Worm (Caenorhabditis elegans) whole organism, late embryonic: ENCODE results near the gene sodh-2.

ENCODE experiments used
- C08G9.2 ChIP-seq: sonication (generic microtip); optimal IDR thresholded peaks from 2 replicates; lab custom pipeline; 2016; ENCODE audit warnings: mild to moderate bottlenecking, missing genetic modification characterization, moderate library complexity, missing compliant biosample characterization
- K02D7.2 ChIP-seq: sonication (generic microtip); optimal IDR thresholded peaks from 2 replicates; lab custom pipeline; 2017; ENCODE audit warnings: mild to moderate bottlenecking, missing genetic modification characterization, missing compliant biosample characterization
- ama-1 ChIP-seq: fragments of 150-350 bp; optimal IDR thresholded peaks from 2 replicates; lab custom pipeline; 2014
- ceh-19 ChIP-seq: fragments of 200-800 bp; sonication (Bioruptor generic); optimal IDR thresholded peaks from 2 replicates; lab custom pipeline; 2018; ENCODE audit warnings: mild to moderate bottlenecking, missing genetic modification characterization, missing compliant biosample characterization
- ceh-22 ChIP-seq: sonication (generic microtip); optimal IDR thresholded peaks from 2 replicates; lab custom pipeline; 2017; ENCODE audit warnings: missing biosample characterization, missing genetic modification characterization
- ceh-24 ChIP-seq: sonication (generic microtip); optimal IDR thresholded peaks from 2 replicates; lab custom pipeline; 2016; ENCODE audit warnings: mild to moderate bottlenecking, missing genetic modification characterization, missing compliant biosample characterization
- ceh-34 ChIP-seq: sonication (generic microtip); optimal IDR thresholded peaks from 2 replicates; lab custom pipeline; 2016; ENCODE audit warnings: mild to moderate bottlenecking, missing genetic modification characterization, missing compliant biosample characterization
- ceh-48 ChIP-seq: sonication (generic microtip); optimal IDR thresholded peaks from 2 replicates; lab custom pipeline; 2016; ENCODE audit warnings: missing genetic modification characterization, inconsistent platforms, missing compliant biosample characterization
- ceh-6 ChIP-seq: fragments of 200-800 bp; sonication (Bioruptor generic); optimal IDR thresholded peaks from 2 replicates; lab custom pipeline; 2018; ENCODE audit warnings: mild to moderate bottlenecking, missing genetic modification characterization, missing compliant biosample characterization
- ceh-9 ChIP-seq: sonication (generic microtip); optimal IDR thresholded peaks from 2 replicates; lab custom pipeline; 2016; ENCODE audit warnings: mild to moderate bottlenecking, missing genetic modification characterization, inconsistent platforms, missing compliant biosample characterization
- dmd-4 ChIP-seq: sonication (generic microtip); optimal IDR thresholded peaks from 2 replicates; lab custom pipeline; 2016; ENCODE audit warnings: borderline replicate concordance, missing genetic modification characterization, missing compliant biosample characterization
- elt-2 ChIP-seq: sonication (generic microtip); optimal IDR thresholded peaks from 2 replicates; lab custom pipeline; 2016; ENCODE audit warnings: missing genetic modification reagents, missing genetic modification characterization, missing compliant biosample characterization
- elt-4 ChIP-seq: sonication (generic microtip); optimal IDR thresholded peaks from 2 replicates; lab custom pipeline; 2016; ENCODE audit warnings: missing genetic modification characterization, missing compliant biosample characterization
- fax-1 ChIP-seq: sonication (generic microtip); optimal IDR thresholded peaks from 2 replicates; lab custom pipeline; 2016; ENCODE audit warnings: missing genotype, missing genetic modification characterization, missing compliant biosample characterization
- fkh-10 ChIP-seq: fragments of 150-350 bp; optimal IDR thresholded peaks from 2 replicates; lab custom pipeline; 2014; ENCODE audit warnings: missing biosample characterization, missing genetic modification reagents, missing genetic modification characterization
- fkh-6 ChIP-seq: sonication (generic microtip); optimal IDR thresholded peaks from 2 replicates; lab custom pipeline; 2016; ENCODE audit warnings: missing genetic modification characterization, missing compliant biosample characterization
- gmeb-2 ChIP-seq: sonication (generic microtip); optimal IDR thresholded peaks from 2 replicates; lab custom pipeline; 2016; ENCODE audit warnings: missing genetic modification characterization, inconsistent platforms, missing compliant biosample characterization
- hlh-13 ChIP-seq: fragments of 200-800 bp; sonication (Bioruptor generic); optimal IDR thresholded peaks from 2 replicates; lab custom pipeline; 2018; ENCODE audit warnings: mild to moderate bottlenecking, missing genetic modification characterization, missing compliant biosample characterization
- hlh-15 ChIP-seq: sonication (generic microtip); optimal IDR thresholded peaks from 2 replicates; lab custom pipeline; 2016; ENCODE audit warnings: missing genetic modification characterization, missing compliant biosample characterization
- hlh-30 ChIP-seq: sonication (generic microtip); optimal IDR thresholded peaks from 2 replicates; lab custom pipeline; 2017; ENCODE audit warnings: antibody characterized with exemption, missing genetic modification characterization, missing compliant biosample characterization; ENCODE audit not compliant: insufficient read depth
- madf-2 ChIP-seq: sonication (generic microtip); optimal IDR thresholded peaks from 2 replicates; lab custom pipeline; 2017; ENCODE audit warnings: missing genetic modification characterization, missing compliant biosample characterization
- nfya-1 ChIP-seq: sonication (generic microtip); optimal IDR thresholded peaks from 2 replicates; lab custom pipeline; 2017; ENCODE audit warnings: missing genetic modification characterization, mild to moderate bottlenecking, missing compliant biosample characterization, antibody characterized with exemption, moderate library complexity
- nhr-11 ChIP-seq: fragments of 150-350 bp; optimal IDR thresholded peaks from 2 replicates; lab custom pipeline; 2014; ENCODE audit warnings: missing biosample characterization, missing genetic modification characterization
- nhr-232 ChIP-seq: sonication (generic microtip); optimal IDR thresholded peaks from 2 replicates; lab custom pipeline; 2016; ENCODE audit warnings: missing genetic modification characterization, missing compliant biosample characterization
- odd-2 ChIP-seq: sonication (generic microtip); optimal IDR thresholded peaks from 2 replicates; lab custom pipeline; 2017; ENCODE audit warnings: antibody characterized with exemption, mild to moderate bottlenecking, missing genetic modification characterization, missing compliant biosample characterization
- pat-9 ChIP-seq: fragments of 200-800 bp; sonication (Bioruptor generic); optimal IDR thresholded peaks from 2 replicates; lab custom pipeline; 2018; ENCODE audit warnings: mild to moderate bottlenecking, missing genetic modification characterization, moderate library complexity, missing compliant biosample characterization
- pax-1 ChIP-seq: fragments of 150-350 bp; optimal IDR thresholded peaks from 2 replicates; lab custom pipeline; 2014; ENCODE audit warnings: missing biosample characterization, missing genetic modification characterization
- sdc-2 ChIP-seq: sonication (generic microtip); optimal IDR thresholded peaks from 2 replicates; lab custom pipeline; 2016; ENCODE audit warnings: missing genotype, missing genetic modification characterization, missing compliant biosample characterization
- sox-2 ChIP-seq: fragments of 200-800 bp; sonication (Bioruptor generic); IDR thresholded peaks from 2 replicates; pipeline ENCODE4 v1.3.6; 2022; ENCODE audit warnings: missing genetic modification reagents, missing genetic modification characterization, missing compliant biosample characterization
- sox-4 ChIP-seq: sonication (generic microtip); optimal IDR thresholded peaks from 2 replicates; lab custom pipeline; 2017; ENCODE audit warnings: mild to moderate bottlenecking, missing genetic modification characterization, inconsistent platforms, missing compliant biosample characterization
- tbx-2 ChIP-seq: sonication (generic microtip); optimal IDR thresholded peaks from 2 replicates; lab custom pipeline; 2016; ENCODE audit warnings: missing genetic modification characterization, missing compliant biosample characterization
- tbx-7 ChIP-seq: sonication (generic microtip); optimal IDR thresholded peaks from 2 replicates; lab custom pipeline; 2016; ENCODE audit warnings: missing genotype, missing genetic modification characterization, missing compliant biosample characterization
- ttx-3 ChIP-seq: sonication (generic microtip); optimal IDR thresholded peaks from 2 replicates; lab custom pipeline; 2016; ENCODE audit warnings: missing genetic modification reagents, missing genetic modification characterization, missing compliant biosample characterization
- unc-42 ChIP-seq: sonication (generic microtip); optimal IDR thresholded peaks from 2 replicates; lab custom pipeline; 2016; ENCODE audit warnings: missing genotype, missing genetic modification characterization, missing compliant biosample characterization
- ztf-16 ChIP-seq: sonication (generic microtip); optimal IDR thresholded peaks from 2 replicates; lab custom pipeline; 2017; ENCODE audit warnings: missing genetic modification characterization, missing compliant biosample characterization

The sodh-2 gene

DNA sequence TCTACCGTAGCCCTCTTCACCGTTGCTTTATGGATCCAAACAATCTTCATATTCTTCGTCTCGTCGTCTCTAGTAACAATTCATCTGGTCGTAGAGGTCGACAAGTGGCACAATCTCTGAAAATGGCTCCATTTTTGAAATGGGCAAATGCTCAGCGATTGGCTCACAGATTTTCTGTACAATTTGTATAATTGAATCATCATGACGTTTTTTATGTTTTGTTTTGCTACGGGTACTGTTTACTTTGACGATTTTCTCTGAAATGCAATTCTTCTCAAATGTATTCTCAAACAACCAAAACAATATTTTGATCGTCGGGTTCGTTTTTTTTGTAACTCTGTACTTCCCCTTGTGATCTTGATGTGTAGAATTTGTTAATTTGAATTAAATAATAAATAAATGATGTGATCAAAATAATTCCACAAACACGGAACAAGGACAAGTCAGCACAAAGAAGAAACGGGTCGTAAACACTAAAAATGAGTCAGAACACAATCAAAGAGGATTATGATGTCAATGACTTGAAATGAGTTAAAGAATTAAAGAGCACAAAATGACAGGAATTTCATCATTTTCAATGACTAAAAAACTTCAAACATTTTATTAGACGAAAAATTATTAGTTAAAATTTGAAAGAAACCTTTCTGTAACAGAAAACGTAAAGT lies 29.0 kb downstream of the sodh-2 start:
- TF ChIP-seq madf-2 (tag; lab: Kevin White, UChicago) (no peak), ceh-19 (no peak), elt-2 (no peak), gmeb-2 (tag; lab: Kevin White, UChicago) (no peak), tbx-7 (tag; lab: Kevin White, UChicago) (no peak), nhr-11 (tag; lab: Kevin White, UChicago) (no peak), elt-4 (tag; lab: Kevin White, UChicago) (no peak), ceh-6 (GFP tag; lab: Kevin White, UChicago) (no peak), ceh-48 (tag; lab: Kevin White, UChicago) (no peak), pax-1 (tag; lab: Kevin White, UChicago) (no peak), ceh-9 (tag; lab: Kevin White, UChicago) (no peak), fax-1 (tag; lab: Kevin White, UChicago) (no peak), ceh-34 (tag; lab: Kevin White, UChicago) (no peak), odd-2 (tag; lab: Kevin White, UChicago) (no peak)

DNA sequence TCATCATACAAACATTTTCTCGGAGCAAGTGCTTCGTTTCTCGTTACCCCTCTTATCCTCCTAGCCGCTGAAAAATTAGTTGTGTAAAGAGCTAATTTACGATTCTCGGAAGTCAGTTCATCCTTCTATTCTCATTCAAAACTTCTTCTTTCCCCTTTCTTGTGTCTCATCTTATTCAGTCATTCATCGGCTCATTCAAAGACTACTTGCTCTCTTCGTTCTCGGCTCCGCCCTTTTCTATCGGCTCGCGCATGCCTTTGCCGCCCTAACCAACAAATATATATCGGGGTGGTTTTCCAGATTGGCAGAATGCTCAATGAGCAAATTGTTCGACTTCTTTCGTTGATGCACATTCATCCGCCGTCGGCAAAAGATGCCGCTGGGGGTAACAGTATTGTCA lies 30.7 kb downstream of the sodh-2 start, which contains the start of gene R13H4.5:
TSS of gene R13H4.5 (plus strand) at position 301 of the 400 bp plus-strand sequence.
- TF ChIP-seq pax-1 (tag; lab: Kevin White, UChicago), result no peak
- no peak for TF ChIP-seq hlh-30 (tag; lab: Kevin White, UChicago)
- no peak for TF ChIP-seq sox-4 (tag; lab: Kevin White, UChicago)
- no peak for TF ChIP-seq ceh-22 (tag; lab: Kevin White, UChicago)
- no peak for TF ChIP-seq ceh-9 (tag; lab: Kevin White, UChicago)
- TF ChIP-seq ttx-3 (tag; lab: Kevin White, UChicago), result no peak
- no peak for TF ChIP-seq sox-2
- TF ChIP-seq fax-1 (tag; lab: Kevin White, UChicago), result no peak
- TF ChIP-seq nhr-232, result no peak
- TF ChIP-seq dmd-4 (tag; lab: Kevin White, UChicago), result no peak

DNA sequence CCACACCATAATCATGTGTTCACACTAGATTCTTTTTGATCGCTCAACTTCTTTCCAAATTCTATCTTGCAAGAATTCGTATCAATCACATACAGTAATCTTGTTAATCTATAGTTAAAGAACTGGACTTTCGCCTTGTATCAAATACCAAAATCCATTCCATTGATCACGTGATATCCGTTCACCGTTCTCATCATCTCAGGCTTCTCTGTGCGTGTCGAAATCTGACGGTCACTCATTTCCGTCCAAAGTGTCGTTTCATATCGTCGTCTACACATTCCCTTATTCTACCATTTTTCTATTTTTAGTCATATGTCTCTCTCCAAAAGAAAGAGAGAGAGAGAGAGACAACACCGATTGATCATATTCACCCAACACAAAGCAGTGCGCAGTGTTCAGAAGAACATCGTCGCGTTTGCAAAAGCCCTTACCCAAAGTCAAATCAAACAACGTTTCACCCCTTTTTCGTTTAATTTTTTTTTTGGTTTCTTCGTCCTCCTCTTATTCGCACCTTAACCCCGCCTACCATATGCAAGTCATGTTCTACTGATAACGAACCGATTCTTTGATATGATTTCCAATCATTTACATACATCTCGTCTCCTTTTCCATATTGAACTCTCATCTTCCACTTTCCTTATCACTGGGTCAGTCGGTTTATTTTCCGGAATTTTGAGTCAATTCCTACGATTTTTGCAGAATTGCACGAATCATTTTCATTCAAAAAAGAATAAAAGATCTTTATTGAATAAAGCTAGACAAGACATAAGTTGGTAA lies 31.8 kb downstream of the sodh-2 start:
- TF ChIP-seq hlh-30 (tag; lab: Kevin White, UChicago), result peak; percentile 49
- TF ChIP-seq K02D7.2 (tag; lab: Kevin White, UChicago), result no peak
- peak; percentile 73 for TF ChIP-seq elt-2

ce11 chrV:11858299-11858698 lies 32.7 kb downstream of the sodh-2 start:
- no peak for TF ChIP-seq C08G9.2 (tag; lab: Kevin White, UChicago)
- TF ChIP-seq ttx-3 (tag; lab: Kevin White, UChicago), result no peak
- no peak for TF ChIP-seq sox-4 (tag; lab: Kevin White, UChicago)
- no peak for TF ChIP-seq pat-9 (tag; lab: Kevin White, UChicago)
- no peak for TF ChIP-seq fkh-10 (GFP tag; lab: Kevin White, UChicago)
- TF ChIP-seq odd-2 (tag; lab: Kevin White, UChicago), result no peak
- TF ChIP-seq hlh-30 (tag; lab: Kevin White, UChicago), result no peak

DNA sequence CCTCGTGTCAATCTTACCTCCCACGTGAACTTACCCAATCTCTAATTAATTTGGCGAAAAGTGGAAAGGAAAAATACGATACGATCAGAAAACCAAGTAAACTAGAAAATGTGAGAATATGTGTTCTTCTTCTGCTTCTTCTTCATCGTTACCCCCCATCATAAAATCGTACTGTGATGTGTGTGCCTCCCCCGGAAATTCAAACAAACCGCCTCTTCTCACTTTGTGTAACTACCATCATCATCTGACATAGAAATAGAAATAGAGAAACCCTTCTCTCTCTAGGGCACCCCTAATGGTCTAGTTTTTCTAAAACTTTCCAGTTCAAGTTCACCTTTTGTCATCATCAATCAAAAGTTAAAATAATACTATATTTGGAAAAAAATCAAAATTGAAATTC lies 33.3 kb downstream of the sodh-2 start:
- TF ChIP-seq ceh-22 (tag; lab: Kevin White, UChicago) (no peak), sdc-2 (tag; lab: Kevin White, UChicago) (no peak), fkh-6 (tag; lab: Kevin White, UChicago) (no peak), hlh-13 (no peak), tbx-2 (no peak), ztf-16 (tag; lab: Kevin White, UChicago) (no peak), hlh-15 (tag; lab: Kevin White, UChicago) (no peak), ama-1 (no peak), unc-42 (tag; lab: Kevin White, UChicago) (no peak), ceh-48 (tag; lab: Kevin White, UChicago) (no peak), nfya-1 (tag; lab: Kevin White, UChicago) (no peak), K02D7.2 (tag; lab: Kevin White, UChicago) (no peak), ceh-24 (no peak)
